Worm (Caenorhabditis elegans) whole organism, midembryonic: ENCODE data around the gene Y105C5B.17.

Experiments used
- flt-1 ChIP-seq: fragments of 200-800 bp; sonication (Bioruptor generic); IDR thresholded peaks from 2 replicates; pipeline ENCODE4 v1.3.6; 2022; ENCODE audit warnings: missing genetic modification characterization, missing compliant biosample characterization
- ztf-29 ChIP-seq: fragments of 200-800 bp; sonication (Bioruptor generic); IDR thresholded peaks from 2 replicates; pipeline ENCODE4 v1.3.6; 2022; ENCODE audit warnings: missing genetic modification reagents, missing genetic modification characterization, missing compliant biosample characterization

- TF ChIP-seq ztf-29 (GFP tag; lab: Robert Waterston, UW) (no peak), flt-1 (GFP tag; lab: Robert Waterston, UW) (no peak)
These were observed 25.8 kb upstream of the Y105C5B.17 start for ce11 chrIV:15937088-15937487.
